Worm (Caenorhabditis elegans) whole organism, L4 larva: ENCODE data around the gene K12H6.6.

Experiments
- D1046.2 ChIP-seq: fragments of 200-800 bp; sonication (Bioruptor generic); IDR thresholded peaks from 2 replicates; pipeline ENCODE4 v1.3.6; 2022; ENCODE audit warnings: missing genetic modification characterization, missing compliant biosample characterization
- F10B5.3 ChIP-seq: sonication (generic microtip); optimal IDR thresholded peaks from 2 replicates; lab custom pipeline; 2016; ENCODE audit warnings: mild to moderate bottlenecking, missing genetic modification characterization, missing compliant biosample characterization
- F37D6.2 ChIP-seq: sonication (generic microtip); optimal IDR thresholded peaks from 2 replicates; lab custom pipeline; 2016; ENCODE audit warnings: mild to moderate bottlenecking, missing genetic modification characterization, missing compliant biosample characterization
- R02D3.7 ChIP-seq: fragments of 150-350 bp; sonication (generic microtip); optimal IDR thresholded peaks from 3 replicates; lab custom pipeline; 2014; ENCODE audit warnings: missing biosample characterization, missing genetic modification characterization
- T26A8.4 ChIP-seq: fragments of 200-800 bp; sonication (Bioruptor generic); IDR thresholded peaks from 2 replicates; pipeline ENCODE4 v1.3.6; 2022; ENCODE audit warnings: missing genetic modification characterization, missing compliant biosample characterization
- Y105C5A.15 ChIP-seq: fragments of 200-800 bp; sonication (Bioruptor generic); IDR thresholded peaks from 2 replicates; pipeline ENCODE4 v1.3.6; 2022; ENCODE audit warnings: missing genetic modification characterization, missing compliant biosample characterization
- ZK546.5 ChIP-seq, 2 experiments: sonication (generic microtip); optimal IDR thresholded peaks; 2 replicates each; lab custom pipeline; 2017; ENCODE audit warnings: missing biosample characterization in 2 of 2, missing genetic modification characterization in 2 of 2
- aha-1 ChIP-seq: fragments of 150-350 bp; peaks from one replicate; lab custom pipeline; 2014; ENCODE audit warnings: missing biosample characterization, missing genetic modification characterization
- aly-2 ChIP-seq: sonication (generic microtip); optimal IDR thresholded peaks from 2 replicates; lab custom pipeline; 2018; ENCODE audit warnings: missing biosample characterization, missing genetic modification characterization
- ama-1 ChIP-seq: fragments of 150-350 bp; optimal IDR thresholded peaks from 2 replicates; lab custom pipeline; 2014; ENCODE audit warnings: inconsistent platforms, mixed read lengths
- arid-1 ChIP-seq: fragments of 200-800 bp; sonication (Bioruptor generic); conservative IDR thresholded peaks from 2 replicates; pipeline ENCODE4 v1.3.6; 2022; ENCODE audit warnings: missing genetic modification reagents, missing genetic modification characterization, missing compliant biosample characterization
- attf-4 ChIP-seq: sonication (generic microtip); optimal IDR thresholded peaks from 3 replicates; lab custom pipeline; 2017; ENCODE audit warnings: missing biosample characterization, missing genetic modification characterization
- ceh-20 ChIP-seq: fragments of 200-800 bp; sonication (Bioruptor generic); IDR thresholded peaks from 2 replicates; pipeline ENCODE4 v1.3.6; 2022; ENCODE audit warnings: missing genetic modification reagents, missing genetic modification characterization, missing compliant biosample characterization
- ceh-32 ChIP-seq: sonication (generic microtip); optimal IDR thresholded peaks from 2 replicates; lab custom pipeline; 2016; ENCODE audit warnings: mild to moderate bottlenecking, missing genetic modification characterization, missing compliant biosample characterization; ENCODE audit not compliant: poor library complexity
- ceh-44 ChIP-seq: fragments of 200-800 bp; sonication (Bioruptor generic); IDR thresholded peaks from 2 replicates; pipeline ENCODE4 v1.3.6; 2022; ENCODE audit warnings: missing genetic modification reagents, missing genetic modification characterization, missing compliant biosample characterization
- ceh-82 ChIP-seq: sonication (generic microtip); optimal IDR thresholded peaks from 2 replicates; lab custom pipeline; 2017; ENCODE audit warnings: missing biosample characterization, missing genetic modification characterization
- ces-1 ChIP-seq: fragments of 150-350 bp; sonication (generic microtip); optimal IDR thresholded peaks from 4 replicates; lab custom pipeline; 2014; ENCODE audit warnings: missing biosample characterization, missing genetic modification reagents, missing genetic modification characterization
- cey-2 ChIP-seq: sonication (generic microtip); optimal IDR thresholded peaks from 3 replicates; lab custom pipeline; 2017; ENCODE audit warnings: missing genetic modification characterization, mild to moderate bottlenecking, missing compliant biosample characterization, antibody characterized with exemption, borderline replicate concordance; ENCODE audit not compliant: insufficient read depth
- daf-12 ChIP-seq: fragments of 150-350 bp; optimal IDR thresholded peaks from 2 replicates; lab custom pipeline; 2014; ENCODE audit warnings: missing biosample characterization, missing genetic modification reagents, missing genetic modification characterization
- daf-16 ChIP-seq, 3 experiments: sonication (generic microtip); optimal IDR thresholded peaks; 2 replicates each; lab custom pipeline; 2016 to 2017; ENCODE audit warnings: missing genetic modification characterization in 3 of 3, missing genetic modification reagents in 3 of 3, mild to moderate bottlenecking in 2 of 3, missing compliant biosample characterization in 2 of 3, missing biosample characterization in 1 of 3, moderate library complexity in 1 of 3
- daf-19 ChIP-seq: fragments of 200-800 bp; sonication (Bioruptor generic); conservative IDR thresholded peaks from 2 replicates; pipeline ENCODE4 v1.3.6; 2022; ENCODE audit warnings: missing genetic modification characterization, missing compliant biosample characterization
- daf-8 ChIP-seq: fragments of 200-800 bp; sonication (Bioruptor generic); IDR thresholded peaks from 2 replicates; pipeline ENCODE4 v1.3.6; 2022; ENCODE audit warnings: missing genetic modification characterization, missing compliant biosample characterization
- dmd-6 ChIP-seq: fragments of 200-800 bp; sonication (Bioruptor generic); IDR thresholded peaks from 2 replicates; pipeline ENCODE4 v1.3.6; 2022; ENCODE audit warnings: missing genetic modification reagents, missing genetic modification characterization, missing compliant biosample characterization
- dmd-9 ChIP-seq: fragments of 200-800 bp; sonication (Bioruptor generic); IDR thresholded peaks from 2 replicates; pipeline ENCODE4 v1.3.6; 2022; ENCODE audit warnings: missing genetic modification reagents, missing genetic modification characterization, missing compliant biosample characterization
- dpl-1 ChIP-seq: fragments of 150-350 bp; optimal IDR thresholded peaks from 2 replicates; lab custom pipeline; 2014; ENCODE audit warnings: missing biosample characterization, missing genetic modification reagents, missing genetic modification characterization
- duxl-1 ChIP-seq: sonication (generic microtip); optimal IDR thresholded peaks from 2 replicates; lab custom pipeline; 2016; ENCODE audit warnings: mild to moderate bottlenecking, missing genetic modification characterization, moderate library complexity, missing compliant biosample characterization; ENCODE audit not compliant: poor library complexity
- dve-1 ChIP-seq: sonication (generic microtip); optimal IDR thresholded peaks from 2 replicates; lab custom pipeline; 2017; ENCODE audit warnings: antibody characterized with exemption, mild to moderate bottlenecking, missing genetic modification characterization, missing compliant biosample characterization; ENCODE audit not compliant: insufficient read depth
- egl-27 ChIP-seq: sonication (generic microtip); optimal IDR thresholded peaks from 3 replicates; lab custom pipeline; 2017; ENCODE audit warnings: missing biosample characterization, missing genetic modification reagents, missing genetic modification characterization
- gei-8 ChIP-seq: fragments of 200-800 bp; sonication (Bioruptor generic); optimal IDR thresholded peaks from 2 replicates; lab custom pipeline; 2018; ENCODE audit warnings: mild to moderate bottlenecking, missing genetic modification characterization, missing compliant biosample characterization
- hmg-1.1 ChIP-seq: fragments of 200-800 bp; sonication (Bioruptor generic); IDR thresholded peaks from 2 replicates; pipeline ENCODE4 v1.3.6; 2022; ENCODE audit warnings: missing genetic modification reagents, missing genetic modification characterization, missing compliant biosample characterization
- lim-7 ChIP-seq: fragments of 200-800 bp; sonication (Bioruptor generic); IDR thresholded peaks from 2 replicates; pipeline ENCODE4 v1.3.6; 2022; ENCODE audit warnings: missing genetic modification characterization, missing compliant biosample characterization
- lin-1 ChIP-seq: fragments of 200-800 bp; sonication (Bioruptor generic); IDR thresholded peaks from 2 replicates; pipeline ENCODE4 v1.3.6; 2022; ENCODE audit warnings: missing genetic modification reagents, missing genetic modification characterization, missing compliant biosample characterization
- lin-15B ChIP-seq: fragments of 150-350 bp; sonication (generic microtip); optimal IDR thresholded peaks from 3 replicates; lab custom pipeline; 2014; ENCODE audit warnings: missing biosample characterization, missing genetic modification characterization
- lin-38 ChIP-seq: fragments of 200-800 bp; sonication (Bioruptor generic); IDR thresholded peaks from 2 replicates; pipeline ENCODE4 v1.3.6; 2022; ENCODE audit warnings: missing genetic modification reagents, missing genetic modification characterization, missing compliant biosample characterization
- lsy-2 ChIP-seq, 2 experiments: fragments of 150-350 bp in 1 of 2; sonication (generic microtip) in 1 of 2; optimal IDR thresholded peaks; 2 replicates each; lab custom pipeline; 2014 to 2017; ENCODE audit warnings: missing biosample characterization in 2 of 2, missing genetic modification characterization in 2 of 2
- mdt-29 ChIP-seq: fragments of 200-800 bp; sonication (Bioruptor generic); IDR thresholded peaks from 2 replicates; pipeline ENCODE4 v1.3.6; 2022; ENCODE audit warnings: missing genetic modification reagents, missing genetic modification characterization, missing compliant biosample characterization
- mep-1 ChIP-seq: fragments of 150-350 bp; sonication (generic microtip); optimal IDR thresholded peaks from 3 replicates; lab custom pipeline; 2014; ENCODE audit warnings: missing biosample characterization, missing genetic modification characterization
- mxl-2 ChIP-seq: fragments of 200-800 bp; sonication (Bioruptor generic); conservative IDR thresholded peaks from 2 replicates; pipeline ENCODE4 v1.3.6; 2022; ENCODE audit warnings: missing genetic modification reagents, missing genetic modification characterization, missing compliant biosample characterization
- nhr-11 ChIP-seq: fragments of 150-350 bp; optimal IDR thresholded peaks from 2 replicates; lab custom pipeline; 2014; ENCODE audit warnings: missing biosample characterization, missing genetic modification characterization
- nhr-41 ChIP-seq: fragments of 200-800 bp; sonication (Bioruptor generic); IDR thresholded peaks from 2 replicates; pipeline ENCODE4 v1.3.6; 2022; ENCODE audit warnings: missing genetic modification reagents, missing genetic modification characterization, missing compliant biosample characterization
- nhr-48 ChIP-seq: sonication (generic microtip); optimal IDR thresholded peaks from 2 replicates; lab custom pipeline; 2016; ENCODE audit warnings: mild to moderate bottlenecking, missing genetic modification characterization, missing compliant biosample characterization
- nhr-76 ChIP-seq: fragments of 150-350 bp; optimal IDR thresholded peaks from 2 replicates; lab custom pipeline; 2014; ENCODE audit warnings: missing biosample characterization, missing genetic modification characterization
- pqm-1 ChIP-seq: sonication (generic microtip); optimal IDR thresholded peaks from 2 replicates; lab custom pipeline; 2017; ENCODE audit warnings: missing biosample characterization, missing genetic modification characterization
- saeg-2 ChIP-seq: fragments of 200-800 bp; sonication (Bioruptor generic); IDR thresholded peaks from 2 replicates; pipeline ENCODE4 v1.3.6; 2022; ENCODE audit warnings: missing genetic modification reagents, missing genetic modification characterization, missing compliant biosample characterization
- snpc-4 ChIP-seq: fragments of 150-350 bp; optimal IDR thresholded peaks from 2 replicates; lab custom pipeline; 2014; ENCODE audit warnings: missing biosample characterization, missing genetic modification characterization
- spr-3 ChIP-seq: fragments of 200-800 bp; sonication (Bioruptor generic); optimal IDR thresholded peaks from 2 replicates; lab custom pipeline; 2018; ENCODE audit warnings: mild to moderate bottlenecking, missing genetic modification characterization, missing compliant biosample characterization
- unc-62 ChIP-seq, 3 experiments: fragments of 150-350 bp in 1 of 3; sonication (generic microtip); optimal IDR thresholded peaks in 2 of 3; peaks in 1 of 3; 1 replicate in 1 of 3; 2 replicates in 2 of 3; lab custom pipeline; 2014 to 2017; ENCODE audit warnings: missing biosample characterization in 3 of 3, missing genetic modification characterization in 3 of 3, missing genetic modification reagents in 3 of 3, missing genotype in 1 of 3
- zag-1 ChIP-seq: fragments of 150-350 bp; optimal IDR thresholded peaks from 2 replicates; lab custom pipeline; 2014; ENCODE audit warnings: missing biosample characterization, missing genetic modification characterization
- zfp-3 ChIP-seq: fragments of 200-800 bp; sonication (Bioruptor generic); conservative IDR thresholded peaks from 2 replicates; pipeline ENCODE4 v1.3.6; 2022; ENCODE audit warnings: missing genetic modification reagents, missing genetic modification characterization, missing compliant biosample characterization

The K12H6.6 gene

DNA sequence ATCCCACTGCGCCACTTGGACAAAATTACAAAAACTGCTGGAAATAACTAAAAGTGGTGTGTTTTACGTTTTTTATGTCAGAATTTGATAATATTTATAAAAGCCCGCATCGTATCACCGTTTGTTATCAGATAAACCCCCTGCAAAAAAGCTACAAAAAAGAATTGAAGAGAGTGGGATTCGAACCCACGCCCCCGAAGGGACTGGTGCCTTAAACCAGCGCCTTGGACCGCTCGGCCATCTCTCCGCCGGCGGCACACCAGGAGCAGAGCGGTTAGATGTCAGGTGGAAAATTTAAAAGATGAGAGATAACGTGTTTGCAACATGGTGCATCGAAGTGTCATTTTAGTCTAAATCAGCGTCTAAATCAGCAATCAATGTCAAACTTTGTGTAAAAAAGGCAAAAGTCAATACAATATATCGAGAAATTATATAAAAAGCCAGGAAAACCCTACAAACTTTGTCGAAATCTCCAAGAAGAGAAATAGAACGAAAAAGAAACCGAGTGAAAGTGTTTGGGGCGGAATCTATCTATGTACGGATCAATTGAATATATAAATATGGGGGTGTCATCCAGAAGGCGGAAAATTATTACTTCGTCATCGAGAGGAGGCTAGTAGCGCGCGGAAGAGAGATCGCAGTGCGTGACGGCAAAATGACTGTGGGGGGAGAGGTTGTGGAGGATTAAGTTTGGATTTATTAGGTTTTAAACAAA lies 30.5 kb upstream of the K12H6.6 start (continued):
- TF ChIP-seq mxl-2 (no peak), D1046.2 (GFP tag; lab: Robert Waterston, UW) (0 out of 2 replicates have a peak, but pooled peaks have one; percentile 20), aly-2 (tag; lab: Kevin White, UChicago) (no peak), mdt-29 (GFP tag; lab: Robert Waterston, UW) (0 out of 2 replicates have a peak, but pooled peaks have one; percentile 10), dve-1 (tag; lab: Kevin White, UChicago) (no peak), nhr-41 (GFP tag; lab: Robert Waterston, UW) (no peak), T26A8.4 (GFP tag; lab: Robert Waterston, UW) (no peak), duxl-1 (tag; lab: Kevin White, UChicago) (no peak), lsy-2 (tag; optimal IDR thresholded peaks at IDR 0.05; lab: Kevin White, UChicago) (no peak), unc-62 (GFP tag; optimal IDR thresholded peaks at IDR 0.05 in 1 of 2; lab: Kevin White, UChicago) (no peak), unc-62 (tag; optimal IDR thresholded peaks at IDR 0.05; lab: Kevin White, UChicago) (no peak), dmd-6 (GFP tag; lab: Robert Waterston, UW) (0 out of 2 replicates have a peak, but pooled peaks have one; percentile 22), hmg-1.1 (GFP tag; lab: Robert Waterston, UW) (0 out of 2 replicates have a peak, but pooled peaks have one; percentile 11), R02D3.7 (tag; lab: Kevin White, UChicago) (no peak), snpc-4 (tag; lab: Kevin White, UChicago) (no peak), mep-1 (no peak), daf-16 (GFP tag; optimal IDR thresholded peaks at IDR 0.05; lab: Kevin White, UChicago) (peak in 1 of 2 experiments; percentile 23), daf-16 (tag; optimal IDR thresholded peaks at IDR 0.05; lab: Kevin White, UChicago) (no peak), daf-12 (tag; lab: Kevin White, UChicago) (no peak), lin-38 (GFP tag; lab: Robert Waterston, UW) (peak; percentile 67), attf-4 (no peak), ZK546.5 (tag; optimal IDR thresholded peaks at IDR 0.05; lab: Kevin White, UChicago) (no peak), ama-1 (lab: Kevin White, UChicago) (no peak), saeg-2 (no peak), lin-1 (GFP tag; lab: Robert Waterston, UW) (peak; percentile 38; the same call in 1 of the 2 replicates), ces-1 (GFP tag; lab: Kevin White, UChicago) (no peak), nhr-11 (tag; lab: Kevin White, UChicago) (no peak), ceh-82 (tag; lab: Kevin White, UChicago) (no peak), lin-15B (tag; lab: Kevin White, UChicago) (no peak), gei-8 (GFP tag; lab: Kevin White, UChicago) (no peak), zfp-3 (GFP tag; lab: Robert Waterston, UW) (no peak), arid-1 (GFP tag; lab: Robert Waterston, UW) (peak; percentile 66), pqm-1 (tag; lab: Kevin White, UChicago) (no peak), spr-3 (GFP tag; lab: Kevin White, UChicago) (no peak), daf-19 (GFP tag; lab: Robert Waterston, UW) (no peak), aha-1 (peak; percentile 95), ceh-32 (tag; lab: Kevin White, UChicago) (no peak), cey-2 (tag; lab: Kevin White, UChicago) (no peak), nhr-48 (no peak), nhr-76 (tag; lab: Kevin White, UChicago) (no peak), zag-1 (no peak), ceh-20 (GFP tag; lab: Robert Waterston, UW) (no peak), dmd-9 (GFP tag; lab: Robert Waterston, UW) (no peak), F10B5.3 (tag; lab: Kevin White, UChicago) (peak; percentile 20), ceh-44 (GFP tag; lab: Robert Waterston, UW) (no peak), lim-7 (GFP tag; lab: Robert Waterston, UW) (peak; percentile 71), F37D6.2 (tag; lab: Kevin White, UChicago) (no peak), Y105C5A.15 (GFP tag; lab: Robert Waterston, UW) (peak; percentile 30; the same call in 1 of the 2 replicates), daf-8 (GFP tag; lab: Robert Waterston, UW) (no peak), egl-27 (tag; lab: Kevin White, UChicago) (no peak), dpl-1 (no peak)
